Fruit fly (Drosophila melanogaster) whole organism, embryonic: ENCODE data around the gene Cyp4d14.

Experiments used
- CG10267 ChIP-seq: fragments of 200-800 bp; sonication (Bioruptor generic); optimal IDR thresholded peaks from 2 replicates; lab custom pipeline; 2018; ENCODE audit warnings: missing biosample characterization, mild to moderate bottlenecking, missing genetic modification characterization, moderate library complexity
- CG10979 ChIP-seq: fragments of 200-800 bp; sonication (Bioruptor generic); optimal IDR thresholded peaks from 2 replicates; lab custom pipeline; 2018; ENCODE audit warnings: missing biosample characterization, mild to moderate bottlenecking, missing genetic modification characterization, moderate library complexity
- CG11695 ChIP-seq: fragments of 200-800 bp; sonication (Bioruptor generic); IDR thresholded peaks from 3 replicates; pipeline ENCODE4 v1.3.6; 2022; ENCODE audit warnings: missing biosample characterization, missing genetic modification characterization
- CG11696 ChIP-seq: fragments of 200-800 bp; sonication (Bioruptor generic); IDR thresholded peaks from 2 replicates; pipeline ENCODE4 v1.3.6; 2022; ENCODE audit warnings: missing biosample characterization, missing genetic modification characterization
- CG12155 ChIP-seq: fragments of 200-800 bp; sonication (Bioruptor generic); optimal IDR thresholded peaks from 3 replicates; lab custom pipeline; 2016; ENCODE audit warnings: missing biosample characterization, missing genetic modification characterization
- CG12219 ChIP-seq: fragments of 200-800 bp; sonication (Bioruptor generic); optimal IDR thresholded peaks from 3 replicates; lab custom pipeline; 2018; ENCODE audit warnings: missing biosample characterization, mild to moderate bottlenecking, missing genetic modification characterization
- CG15696 ChIP-seq: fragments of 200-800 bp; sonication (Bioruptor generic); optimal IDR thresholded peaks from 2 replicates; lab custom pipeline; 2019; ENCODE audit warnings: missing biosample characterization, mild to moderate bottlenecking, missing genetic modification characterization, moderate library complexity
- CG2116 ChIP-seq: fragments of 200-800 bp; sonication (Bioruptor generic); optimal IDR thresholded peaks from 3 replicates; lab custom pipeline; 2018; ENCODE audit warnings: missing biosample characterization, mild to moderate bottlenecking, missing genetic modification characterization
- CG2678 ChIP-seq: fragments of 200-800 bp; sonication (Bioruptor generic); optimal IDR thresholded peaks from 3 replicates; lab custom pipeline; 2019; ENCODE audit warnings: missing biosample characterization, mild to moderate bottlenecking, missing genetic modification characterization, moderate library complexity
- CG3163 ChIP-seq: fragments of 200-800 bp; sonication (Bioruptor generic); optimal IDR thresholded peaks from 3 replicates; lab custom pipeline; 2016; ENCODE audit warnings: missing biosample characterization, missing genetic modification characterization
- CG3281 ChIP-seq: fragments of 200-800 bp; sonication (Bioruptor generic); optimal IDR thresholded peaks from 3 replicates; lab custom pipeline; 2017; ENCODE audit warnings: missing biosample characterization, mild to moderate bottlenecking, missing genetic modification characterization
- CG4820 ChIP-seq: fragments of 200-800 bp; sonication (Bioruptor generic); optimal IDR thresholded peaks from 3 replicates; lab custom pipeline; 2016; ENCODE audit warnings: missing biosample characterization, missing genetic modification characterization
- CG6254 ChIP-seq: fragments of 200-800 bp; sonication (Bioruptor generic); optimal IDR thresholded peaks from 3 replicates; lab custom pipeline; 2017; ENCODE audit warnings: mild to moderate bottlenecking, missing biosample characterization, missing genetic modification reagents, missing genetic modification characterization
- CG8924 ChIP-seq: fragments of 200-800 bp; optimal IDR thresholded peaks from 3 replicates; lab custom pipeline; 2019; ENCODE audit warnings: missing biosample characterization, mild to moderate bottlenecking, missing genetic modification characterization, moderate library complexity
- CG9437 ChIP-seq: fragments of 200-800 bp; sonication (Bioruptor generic); optimal IDR thresholded peaks from 2 replicates; lab custom pipeline; 2018; ENCODE audit warnings: missing biosample characterization, mild to moderate bottlenecking, missing genetic modification characterization
- Doc3 ChIP-seq: fragments of 200-800 bp; sonication (Bioruptor generic); IDR thresholded peaks from 3 replicates; pipeline ENCODE4 v1.3.6; 2022; ENCODE audit warnings: missing biosample characterization, missing genetic modification characterization; ENCODE audit not compliant: partially characterized antibody
- Eip74EF ChIP-seq, 2 experiments: fragments of 200-800 bp in 1 of 2; fragments of >200 bp in 1 of 2; sonication (Bioruptor generic) in 1 of 2; optimal IDR thresholded peaks; 2 replicates each; lab custom pipeline; 2017 to 2019; ENCODE audit warnings: missing biosample characterization in 2 of 2, missing genetic modification characterization in 2 of 2, mild to moderate bottlenecking in 1 of 2, moderate library complexity in 1 of 2
- H2.0 ChIP-seq: fragments of 200-800 bp; sonication (Bioruptor generic); IDR thresholded peaks from 2 replicates; pipeline ENCODE4 v1.3.6; 2022; ENCODE audit warnings: missing biosample characterization, missing genetic modification characterization
- HmgZ ChIP-seq: fragments of 200-800 bp; sonication (Bioruptor generic); optimal IDR thresholded peaks from 2 replicates; lab custom pipeline; 2018; ENCODE audit warnings: missing biosample characterization, mild to moderate bottlenecking, missing genetic modification characterization
- Hsf ChIP-seq: fragments of 200-800 bp; sonication (Bioruptor generic); optimal IDR thresholded peaks from 3 replicates; lab custom pipeline; 2016; ENCODE audit warnings: missing biosample characterization, missing genetic modification characterization
- Jarid2 ChIP-seq: fragments of 200-800 bp; sonication (Bioruptor generic); optimal IDR thresholded peaks from 3 replicates; lab custom pipeline; 2017; ENCODE audit warnings: mild to moderate bottlenecking, missing biosample characterization, missing genetic modification reagents, missing genetic modification characterization
- Kr ChIP-seq: fragments of 200-800 bp; sonication (Bioruptor generic); optimal IDR thresholded peaks from 2 replicates; lab custom pipeline; 2017; ENCODE audit warnings: missing biosample characterization, mild to moderate bottlenecking, missing genetic modification characterization
- Myb ChIP-seq: fragments of 200-800 bp; sonication (Bioruptor generic); optimal IDR thresholded peaks from 2 replicates; lab custom pipeline; 2016; ENCODE audit warnings: missing biosample characterization, missing genetic modification characterization
- Neu2 ChIP-seq: fragments of 200-800 bp; sonication (Bioruptor generic); optimal IDR thresholded peaks from 3 replicates; lab custom pipeline; 2016; ENCODE audit warnings: missing biosample characterization, missing genetic modification characterization, borderline replicate concordance
- Nf-YA ChIP-seq: fragments of 200-800 bp; sonication (Bioruptor generic); IDR thresholded peaks from 2 replicates; pipeline ENCODE4 v1.3.6; 2022; ENCODE audit warnings: missing biosample characterization, missing genetic modification characterization
- Oaz ChIP-seq: fragments of 200-800 bp; sonication (Bioruptor generic); IDR thresholded peaks from 2 replicates; pipeline ENCODE4 v1.3.6; 2022; ENCODE audit warnings: missing biosample characterization, missing genetic modification characterization
- Opbp ChIP-seq: fragments of 200-800 bp; sonication (Bioruptor generic); IDR thresholded peaks from 3 replicates; pipeline ENCODE4 v1.3.6; 2022; ENCODE audit warnings: missing biosample characterization, missing genetic modification characterization; ENCODE audit not compliant: partially characterized antibody
- Sin3A ChIP-seq: fragments of >200 bp; optimal IDR thresholded peaks from 2 replicates; lab custom pipeline; 2018
- Spps ChIP-seq: fragments of 200-800 bp; sonication (Bioruptor generic); optimal IDR thresholded peaks from 2 replicates; lab custom pipeline; 2018; ENCODE audit warnings: missing biosample characterization, mild to moderate bottlenecking, missing genetic modification characterization
- bsh ChIP-seq, 2 experiments: fragments of 200-800 bp; sonication (Bioruptor generic); optimal IDR thresholded peaks; 2 replicates each; lab custom pipeline; 2017 to 2018; ENCODE audit warnings: mild to moderate bottlenecking in 2 of 2, missing biosample characterization in 2 of 2, missing genetic modification characterization in 2 of 2, moderate library complexity in 1 of 2
- chinmo ChIP-seq: fragments of 200-800 bp; sonication (Bioruptor generic); IDR thresholded peaks from 4 replicates; pipeline ENCODE4 v1.3.6; 2022; ENCODE audit warnings: missing biosample characterization, missing genetic modification characterization; ENCODE audit not compliant: partially characterized antibody
- crp ChIP-seq, 2 experiments: fragments of 200-800 bp; sonication (Bioruptor generic); optimal IDR thresholded peaks; 2 replicates in 1 of 2; 3 replicates in 1 of 2; lab custom pipeline; 2017; ENCODE audit warnings: missing biosample characterization in 2 of 2, missing genetic modification characterization in 2 of 2, mild to moderate bottlenecking in 1 of 2, moderate library complexity in 1 of 2
- cwo ChIP-seq: fragments of 200-800 bp; sonication (Bioruptor generic); optimal IDR thresholded peaks from 3 replicates; lab custom pipeline; 2017; ENCODE audit warnings: missing biosample characterization, missing genetic modification characterization, mild to moderate bottlenecking, moderate library complexity, missing genetic modification reagents
- dmrt99B ChIP-seq: fragments of 200-800 bp; sonication (Bioruptor generic); optimal IDR thresholded peaks from 2 replicates; lab custom pipeline; 2018; ENCODE audit warnings: missing biosample characterization, mild to moderate bottlenecking, missing genetic modification characterization, moderate library complexity
- fd64A ChIP-seq: fragments of 200-800 bp; sonication (Bioruptor generic); optimal IDR thresholded peaks from 3 replicates; lab custom pipeline; 2018; ENCODE audit warnings: missing biosample characterization, mild to moderate bottlenecking, missing genetic modification characterization
- fru ChIP-seq: fragments of >200 bp; optimal IDR thresholded peaks from 2 replicates; lab custom pipeline; 2017
- hb ChIP-seq: fragments of 200-800 bp; sonication (Bioruptor generic); IDR thresholded peaks from 3 replicates; pipeline ENCODE4 v1.3.6; 2022; ENCODE audit warnings: missing biosample characterization, missing genetic modification characterization; ENCODE audit not compliant: partially characterized antibody
- her ChIP-seq: fragments of 200-800 bp; sonication (Bioruptor generic); optimal IDR thresholded peaks from 2 replicates; lab custom pipeline; 2016; ENCODE audit warnings: missing biosample characterization, missing genetic modification characterization
- ind ChIP-seq: fragments of 200-800 bp; sonication (Bioruptor generic); optimal IDR thresholded peaks from 3 replicates; lab custom pipeline; 2016; ENCODE audit warnings: missing biosample characterization, missing genetic modification characterization
- jing ChIP-seq: fragments of 200-800 bp; sonication (Bioruptor generic); optimal IDR thresholded peaks from 2 replicates; lab custom pipeline; 2018; ENCODE audit warnings: missing biosample characterization, mild to moderate bottlenecking, missing genetic modification characterization
- ken ChIP-seq: fragments of 200-800 bp; sonication (Bioruptor generic); IDR thresholded peaks from 3 replicates; pipeline ENCODE4 v1.3.6; 2022; ENCODE audit warnings: missing biosample characterization, missing genetic modification characterization
- lab ChIP-seq: fragments of 200-800 bp; sonication (Bioruptor generic); optimal IDR thresholded peaks from 3 replicates; lab custom pipeline; 2017; ENCODE audit warnings: missing biosample characterization, missing genetic modification characterization, mild to moderate bottlenecking, moderate library complexity, missing genetic modification reagents
- lilli ChIP-seq: fragments of 200-800 bp; sonication (Bioruptor generic); optimal IDR thresholded peaks from 3 replicates; lab custom pipeline; 2016; ENCODE audit warnings: missing biosample characterization, missing genetic modification characterization
- nerfin-2 ChIP-seq: fragments of 200-800 bp; sonication (Bioruptor generic); IDR thresholded peaks from 2 replicates; pipeline ENCODE4 v1.3.6; 2022; ENCODE audit warnings: missing biosample characterization, missing genetic modification characterization; ENCODE audit not compliant: partially characterized antibody
- run ChIP-seq: fragments of 200-800 bp; sonication (Bioruptor generic); optimal IDR thresholded peaks from 3 replicates; lab custom pipeline; 2018; ENCODE audit warnings: missing biosample characterization, mild to moderate bottlenecking, missing genetic modification characterization
- stwl ChIP-seq: fragments of 200-800 bp; sonication (Bioruptor generic); optimal IDR thresholded peaks from 3 replicates; lab custom pipeline; 2018; ENCODE audit warnings: missing biosample characterization, mild to moderate bottlenecking, missing genetic modification characterization, moderate library complexity
- tup ChIP-seq: fragments of 200-800 bp; sonication (Bioruptor generic); optimal IDR thresholded peaks from 2 replicates; lab custom pipeline; 2016; ENCODE audit warnings: missing biosample characterization, mild to moderate bottlenecking, missing genetic modification characterization, moderate library complexity
- unpg ChIP-seq: fragments of 200-800 bp; sonication (Bioruptor generic); optimal IDR thresholded peaks from 3 replicates; lab custom pipeline; 2018; ENCODE audit warnings: missing biosample characterization, mild to moderate bottlenecking, missing genetic modification characterization, moderate library complexity
- zfh2 ChIP-seq: fragments of 200-800 bp; sonication (Bioruptor generic); optimal IDR thresholded peaks from 2 replicates; lab custom pipeline; 2016; ENCODE audit warnings: missing biosample characterization, missing genetic modification characterization

The Cyp4d14 gene

DNA sequence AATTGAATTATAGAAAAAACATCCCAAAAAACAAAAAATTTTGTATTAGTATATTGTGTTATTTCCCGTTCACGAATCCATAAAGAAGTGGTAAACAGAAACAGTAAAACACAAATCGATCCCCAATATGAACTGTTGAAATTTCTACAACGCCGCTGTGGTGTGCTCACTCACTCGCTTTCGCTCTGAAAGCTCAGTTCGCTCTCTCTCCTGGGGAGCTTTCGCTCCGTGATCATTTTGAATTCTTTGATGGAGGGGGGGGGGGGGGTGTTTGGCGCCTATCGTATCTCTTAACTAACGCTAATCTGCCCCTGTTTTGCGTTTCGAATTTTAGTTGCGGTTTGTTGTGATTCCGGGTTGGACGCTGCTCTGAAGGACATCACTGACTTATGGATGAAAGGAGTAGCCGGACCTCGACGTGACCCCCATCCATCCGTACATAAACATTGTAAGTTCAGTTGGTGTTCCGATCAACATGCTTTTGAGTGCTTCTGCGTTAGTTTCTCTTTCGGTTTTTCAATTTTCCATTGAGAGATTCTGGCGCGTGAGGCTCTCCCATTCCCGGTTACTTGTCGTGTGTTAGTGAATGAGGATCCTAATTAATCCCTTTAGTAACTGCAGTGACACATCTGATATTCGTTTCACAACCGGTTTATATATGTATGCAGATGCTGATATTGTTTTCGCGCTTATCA, 33.8 kb downstream of the Cyp4d14 start, which contains the start of gene D2hgdh (continued):
- TF ChIP-seq lilli (peak; percentile 45), Doc3 (GFP tag; lab: Robert Waterston, UW) (no peak), CG6254 (no peak), Sin3A (no peak), CG11695 (GFP tag; lab: Robert Waterston, UW) (no peak), H2.0 (GFP tag; lab: Robert Waterston, UW) (no peak), CG15696 (tag; lab: Kevin White, UChicago) (no peak), CG3163 (GFP tag; lab: Kevin White, UChicago) (peak; percentile 69), fd64A (GFP tag; lab: Kevin White, UChicago) (no peak), hb (GFP tag; lab: Robert Waterston, UW) (no peak), Jarid2 (GFP tag; lab: Kevin White, UChicago) (peak; percentile 15), CG9437 (GFP tag; lab: Kevin White, UChicago) (no peak), dmrt99B (tag; lab: Kevin White, UChicago) (no peak), ind (GFP tag; lab: Kevin White, UChicago) (no peak), unpg (GFP tag; lab: Kevin White, UChicago) (no peak), Opbp (GFP tag; lab: Robert Waterston, UW) (no peak), stwl (tag; lab: Kevin White, UChicago) (no peak), Kr (GFP tag; lab: Kevin White, UChicago) (no peak), fru (lab: Kevin White, UChicago) (no peak), Neu2 (GFP tag; lab: Kevin White, UChicago) (no peak), CG3281 (GFP tag; lab: Kevin White, UChicago) (no peak), Hsf (GFP tag; lab: Kevin White, UChicago) (no peak), Myb (no peak), chinmo (peak; percentile 71; the same call in 1 of the 4 replicates), tup (GFP tag; lab: Kevin White, UChicago) (no peak), HmgZ (tag; lab: Kevin White, UChicago) (no peak), Nf-YA (no peak), CG12155 (GFP tag; lab: Kevin White, UChicago) (no peak), CG10267 (tag; lab: Kevin White, UChicago) (no peak), CG2678 (peak; percentile 30), cwo (GFP tag; lab: Kevin White, UChicago) (no peak), CG2116 (GFP tag; lab: Kevin White, UChicago) (no peak), run (tag; lab: Kevin White, UChicago) (peak; percentile 9), Eip74EF (GFP tag; optimal IDR thresholded peaks at IDR 0.05; lab: Kevin White, UChicago) (no peak), CG4820 (GFP tag; lab: Kevin White, UChicago) (no peak), zfh2 (peak; percentile 14), jing (GFP tag; lab: Kevin White, UChicago) (no peak), CG12219 (GFP tag; lab: Kevin White, UChicago) (no peak), CG8924 (no peak), nerfin-2 (GFP tag; lab: Robert Waterston, UW) (no peak), Spps (no peak), her (GFP tag; lab: Kevin White, UChicago) (no peak), CG11696 (GFP tag; lab: Robert Waterston, UW) (no peak), ken (GFP tag; lab: Robert Waterston, UW) (no peak), CG10979 (tag; lab: Kevin White, UChicago) (no peak), Oaz (GFP tag; lab: Robert Waterston, UW) (no peak), crp (GFP tag; optimal IDR thresholded peaks at IDR 0.05; lab: Kevin White, UChicago) (no peak), lab (GFP tag; lab: Kevin White, UChicago) (peak; percentile 38), bsh (GFP tag; optimal IDR thresholded peaks at IDR 0.05; lab: Kevin White, UChicago) (no peak)
